Worm (Caenorhabditis elegans) whole organism, L4 larva: ENCODE measurements around the gene dhhc-1.
A peak's percentile ranks its signal among the peaks of the same experiment; 100 is the strongest.

Experiments used
- F49E8.2 ChIP-seq: sonication (generic microtip); optimal IDR thresholded peaks from 2 replicates; lab custom pipeline; 2016; ENCODE audit warnings: missing compliant biosample characterization, mild to moderate bottlenecking, missing genetic modification characterization, borderline replicate concordance
- T26A8.4 ChIP-seq: fragments of 200-800 bp; sonication (Bioruptor generic); IDR thresholded peaks from 2 replicates; pipeline ENCODE4 v1.3.6; 2022; ENCODE audit warnings: missing genetic modification characterization, missing compliant biosample characterization
- aha-1 ChIP-seq: fragments of 150-350 bp; peaks from one replicate; lab custom pipeline; 2014; ENCODE audit warnings: missing biosample characterization, missing genetic modification characterization
- arid-1 ChIP-seq: fragments of 200-800 bp; sonication (Bioruptor generic); conservative IDR thresholded peaks from 2 replicates; pipeline ENCODE4 v1.3.6; 2022; ENCODE audit warnings: missing genetic modification reagents, missing genetic modification characterization, missing compliant biosample characterization
- ceh-20 ChIP-seq: fragments of 200-800 bp; sonication (Bioruptor generic); IDR thresholded peaks from 2 replicates; pipeline ENCODE4 v1.3.6; 2022; ENCODE audit warnings: missing genetic modification reagents, missing genetic modification characterization, missing compliant biosample characterization
- ceh-44 ChIP-seq: fragments of 200-800 bp; sonication (Bioruptor generic); IDR thresholded peaks from 2 replicates; pipeline ENCODE4 v1.3.6; 2022; ENCODE audit warnings: missing genetic modification reagents, missing genetic modification characterization, missing compliant biosample characterization
- ceh-62 ChIP-seq: sonication (generic microtip); optimal IDR thresholded peaks from 2 replicates; lab custom pipeline; 2017; ENCODE audit warnings: missing biosample characterization, missing genetic modification characterization
- ces-1 ChIP-seq: fragments of 150-350 bp; sonication (generic microtip); optimal IDR thresholded peaks from 4 replicates; lab custom pipeline; 2014; ENCODE audit warnings: missing biosample characterization, missing genetic modification reagents, missing genetic modification characterization
- daf-16 ChIP-seq, 3 experiments: sonication (generic microtip); optimal IDR thresholded peaks; 2 replicates each; lab custom pipeline; 2016 to 2017; ENCODE audit warnings: missing genetic modification characterization in 3 of 3, missing genetic modification reagents in 3 of 3, mild to moderate bottlenecking in 2 of 3, missing compliant biosample characterization in 2 of 3, missing biosample characterization in 1 of 3, moderate library complexity in 1 of 3
- daf-19 ChIP-seq: fragments of 200-800 bp; sonication (Bioruptor generic); conservative IDR thresholded peaks from 2 replicates; pipeline ENCODE4 v1.3.6; 2022; ENCODE audit warnings: missing genetic modification characterization, missing compliant biosample characterization
- egl-43 ChIP-seq: fragments of 200-800 bp; sonication (Bioruptor generic); IDR thresholded peaks from 2 replicates; pipeline ENCODE4 v1.3.6; 2022; ENCODE audit warnings: missing genetic modification reagents, missing genetic modification characterization, missing compliant biosample characterization
- fkh-10 ChIP-seq: fragments of 150-350 bp; optimal IDR thresholded peaks from 2 replicates; lab custom pipeline; 2014; ENCODE audit warnings: missing biosample characterization, missing genetic modification reagents, missing genetic modification characterization
- hlh-11 ChIP-seq: fragments of 200-800 bp; sonication (Bioruptor generic); optimal IDR thresholded peaks from 2 replicates; lab custom pipeline; 2018; ENCODE audit warnings: mild to moderate bottlenecking, missing genetic modification characterization, missing compliant biosample characterization
- hlh-30 ChIP-seq: sonication (generic microtip); optimal IDR thresholded peaks from 2 replicates; lab custom pipeline; 2017; ENCODE audit warnings: antibody characterized with exemption, mild to moderate bottlenecking, missing genetic modification characterization, missing compliant biosample characterization; ENCODE audit not compliant: insufficient read depth
- hmg-1.1 ChIP-seq: fragments of 200-800 bp; sonication (Bioruptor generic); IDR thresholded peaks from 2 replicates; pipeline ENCODE4 v1.3.6; 2022; ENCODE audit warnings: missing genetic modification reagents, missing genetic modification characterization, missing compliant biosample characterization
- lin-39 ChIP-seq: fragments of 150-350 bp; optimal IDR thresholded peaks from 2 replicates; lab custom pipeline; 2014; ENCODE audit warnings: missing biosample characterization, missing genetic modification reagents, missing genetic modification characterization
- mdt-29 ChIP-seq: fragments of 200-800 bp; sonication (Bioruptor generic); IDR thresholded peaks from 2 replicates; pipeline ENCODE4 v1.3.6; 2022; ENCODE audit warnings: missing genetic modification reagents, missing genetic modification characterization, missing compliant biosample characterization
- mxl-2 ChIP-seq: fragments of 200-800 bp; sonication (Bioruptor generic); conservative IDR thresholded peaks from 2 replicates; pipeline ENCODE4 v1.3.6; 2022; ENCODE audit warnings: missing genetic modification reagents, missing genetic modification characterization, missing compliant biosample characterization
- nhr-102 ChIP-seq: sonication (generic microtip); optimal IDR thresholded peaks from 2 replicates; lab custom pipeline; 2016; ENCODE audit warnings: mild to moderate bottlenecking, missing genetic modification characterization, moderate library complexity, missing compliant biosample characterization
- nhr-28 ChIP-seq: fragments of 150-350 bp; optimal IDR thresholded peaks from 2 replicates; lab custom pipeline; 2014; ENCODE audit warnings: missing biosample characterization, missing genetic modification characterization
- nhr-42 ChIP-seq: fragments of 200-800 bp; sonication (Bioruptor generic); IDR thresholded peaks from 2 replicates; pipeline ENCODE4 v1.3.6; 2022; ENCODE audit warnings: missing genetic modification characterization, missing compliant biosample characterization
- nhr-48 ChIP-seq: sonication (generic microtip); optimal IDR thresholded peaks from 2 replicates; lab custom pipeline; 2016; ENCODE audit warnings: mild to moderate bottlenecking, missing genetic modification characterization, missing compliant biosample characterization
- nhr-6 ChIP-seq: fragments of 150-350 bp; optimal IDR thresholded peaks from 2 replicates; lab custom pipeline; 2014; ENCODE audit warnings: missing biosample characterization, missing genetic modification characterization
- saeg-2 ChIP-seq: fragments of 200-800 bp; sonication (Bioruptor generic); IDR thresholded peaks from 2 replicates; pipeline ENCODE4 v1.3.6; 2022; ENCODE audit warnings: missing genetic modification reagents, missing genetic modification characterization, missing compliant biosample characterization
- spr-3 ChIP-seq: fragments of 200-800 bp; sonication (Bioruptor generic); optimal IDR thresholded peaks from 2 replicates; lab custom pipeline; 2018; ENCODE audit warnings: mild to moderate bottlenecking, missing genetic modification characterization, missing compliant biosample characterization
- unc-130 ChIP-seq: sonication (generic microtip); optimal IDR thresholded peaks from 2 replicates; lab custom pipeline; 2016; ENCODE audit warnings: missing genetic modification reagents, missing genetic modification characterization, missing compliant biosample characterization
- unc-39 ChIP-seq: sonication (generic microtip); optimal IDR thresholded peaks from 2 replicates; lab custom pipeline; 2017; ENCODE audit warnings: missing biosample characterization, missing genetic modification characterization
- unc-62 ChIP-seq, 3 experiments: fragments of 150-350 bp in 1 of 3; sonication (generic microtip); optimal IDR thresholded peaks in 2 of 3; peaks in 1 of 3; 1 replicate in 1 of 3; 2 replicates in 2 of 3; lab custom pipeline; 2014 to 2017; ENCODE audit warnings: missing biosample characterization in 3 of 3, missing genetic modification characterization in 3 of 3, missing genetic modification reagents in 3 of 3, missing genotype in 1 of 3
- vab-7 ChIP-seq: fragments of 200-800 bp; sonication (Bioruptor generic); IDR thresholded peaks from 2 replicates; pipeline ENCODE4 v1.3.6; 2022; ENCODE audit warnings: missing genetic modification reagents, missing genetic modification characterization, missing compliant biosample characterization

The dhhc-1 gene

DNA sequence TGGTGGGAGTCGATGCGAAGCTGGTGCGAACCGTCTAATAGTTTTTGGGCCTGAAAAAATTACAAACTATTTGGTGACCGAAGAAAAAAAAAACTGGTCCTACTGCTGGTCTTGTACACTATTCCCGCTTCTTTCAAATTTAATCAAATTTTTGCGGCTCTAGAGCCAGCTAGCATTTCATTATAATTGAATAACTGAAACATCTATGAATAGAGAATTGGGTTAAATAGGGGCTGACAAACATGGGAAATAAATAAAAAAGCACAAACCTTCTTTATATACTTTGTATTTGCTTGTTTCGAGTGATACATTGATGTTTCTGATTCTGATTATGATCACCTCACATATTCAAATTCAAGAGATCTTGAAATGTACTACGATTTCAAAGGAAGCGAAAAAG is 24.9 kb upstream of the dhhc-1 start:
- TF ChIP-seq ces-1 (GFP tag; lab: Kevin White, UChicago) (peak; percentile 30), unc-130 (GFP tag; lab: Kevin White, UChicago) (no peak)

- TF ChIP-seq arid-1 (GFP tag; lab: Robert Waterston, UW), result no peak
- TF ChIP-seq aha-1, result peak; percentile 91
These were observed 20.3 kb upstream of the dhhc-1 start for ce11 chrX:15120545-15120944.

- TF ChIP-seq ceh-20, result no peak
- TF ChIP-seq nhr-102 (tag; lab: Kevin White, UChicago), result no peak
- TF ChIP-seq nhr-28 (tag; lab: Kevin White, UChicago), result no peak
- TF ChIP-seq vab-7 (GFP tag; lab: Robert Waterston, UW), result no peak
- no peak for TF ChIP-seq mdt-29 (GFP tag; lab: Robert Waterston, UW)
- no peak for TF ChIP-seq saeg-2 (GFP tag; lab: Robert Waterston, UW)
- no peak for TF ChIP-seq nhr-6
- TF ChIP-seq arid-1 (GFP tag; lab: Robert Waterston, UW), result no peak
- no peak for TF ChIP-seq nhr-48 (tag; lab: Kevin White, UChicago)
- no peak for TF ChIP-seq ceh-44 (GFP tag; lab: Robert Waterston, UW)
- TF ChIP-seq fkh-10 (GFP tag; lab: Kevin White, UChicago), result no peak
- TF ChIP-seq lin-39 (tag; lab: Kevin White, UChicago), result no peak
- TF ChIP-seq egl-43 (GFP tag; lab: Robert Waterston, UW), result no peak
- no peak for TF ChIP-seq nhr-42 (GFP tag; lab: Robert Waterston, UW)
- TF ChIP-seq mxl-2, result no peak
- TF ChIP-seq ceh-62 (tag; lab: Kevin White, UChicago), result no peak
- TF ChIP-seq hlh-30 (tag; lab: Kevin White, UChicago), result no peak
- TF ChIP-seq daf-19, result no peak
- TF ChIP-seq spr-3 (GFP tag; lab: Kevin White, UChicago), result no peak
- TF ChIP-seq T26A8.4 (GFP tag; lab: Robert Waterston, UW), result no peak
These were observed 16.3 kb upstream of the dhhc-1 start, which contains the start of gene R07D5.2 for ce11 chrX:15116514-15116913. Gene R07D5.2, minus strand, starts transcription at chrX:15116614.

ce11 chrX:15115748-15116147 is 15.5 kb upstream of the dhhc-1 start:
- TF ChIP-seq unc-62 (GFP tag; optimal IDR thresholded peaks at IDR 0.05 in 1 of 2; lab: Kevin White, UChicago) (peak in 1 of 2 experiments; percentile 1), unc-62 (tag; optimal IDR thresholded peaks at IDR 0.05; lab: Kevin White, UChicago) (no peak), nhr-42 (GFP tag; lab: Robert Waterston, UW) (no peak)

ce11 chrX:15112172-15112571 is 12.0 kb upstream of the dhhc-1 start:
- TF ChIP-seq T26A8.4 (GFP tag; lab: Robert Waterston, UW) (no peak), unc-62 (GFP tag; optimal IDR thresholded peaks at IDR 0.05 in 1 of 2; lab: Kevin White, UChicago) (peak in 1 of 2 experiments; percentile 88), unc-62 (tag; optimal IDR thresholded peaks at IDR 0.05; lab: Kevin White, UChicago) (no peak)

DNA sequence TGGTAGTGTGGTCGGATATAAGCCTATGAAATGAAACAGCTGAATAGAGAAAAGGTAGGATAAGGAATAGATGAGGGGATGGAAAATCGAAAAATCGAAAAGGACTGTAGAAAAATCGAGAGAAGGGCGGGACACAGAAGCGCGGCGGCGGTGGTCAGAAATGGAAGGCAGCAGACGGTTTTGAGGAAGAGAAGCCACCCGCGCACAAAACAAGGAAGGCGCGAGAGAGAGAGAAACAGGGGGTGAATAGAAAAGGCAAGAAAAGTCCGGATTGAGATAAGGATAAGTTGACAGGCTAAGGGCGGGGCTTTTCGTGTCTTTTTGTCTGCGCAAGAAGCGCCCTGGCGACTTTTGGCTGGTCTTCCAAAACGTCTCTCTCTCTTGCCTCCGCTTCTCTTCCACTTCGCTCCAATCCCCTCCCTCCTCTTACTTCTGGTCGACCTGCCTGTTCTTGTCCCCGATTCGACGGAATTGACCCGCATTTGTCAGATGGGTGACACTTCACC is 7.6 kb upstream of the dhhc-1 start, which contains the start of gene mlt-9:
mlt-9 (minus strand) TSS at position 51 of the 506 bp plus-strand sequence.
- no peak for TF ChIP-seq F49E8.2 (tag; lab: Kevin White, UChicago)
- no peak for TF ChIP-seq unc-39 (tag; lab: Kevin White, UChicago)
- peak; percentile 6 for TF ChIP-seq hlh-11 (tag; lab: Kevin White, UChicago)
- TF ChIP-seq daf-16 (GFP tag; optimal IDR thresholded peaks at IDR 0.05; lab: Kevin White, UChicago), result no peak
- TF ChIP-seq daf-16 (tag; optimal IDR thresholded peaks at IDR 0.05; lab: Kevin White, UChicago), result no peak
- 0 out of 2 replicates have a peak, but pooled peaks have one; percentile 10 for TF ChIP-seq hmg-1.1 (GFP tag; lab: Robert Waterston, UW)
